Comparison of ENCODE assay signal across 4 fruit fly cellular contexts in genomic region chrX:8126149-8126548, dm6.
TF ChIP-seq lines count a peak whose summit lies in the region.

No protein-coding gene starts in this region.

- no peak for TF ChIP-seq CTCF in whole organism, embryonic (GFP tag; optimal IDR thresholded peaks at IDR 0.05; lab: Kevin White, UChicago)

TF ChIP-seq in whole organism, embryonic, 481 proteins besides CTCF, POLR2A, EP300 and RAD21 (continues in another document):
- TF ChIP-seq trh (GFP tag; optimal IDR thresholded peaks at IDR 0.05; lab: Kevin White, UChicago) (no peak), nau (GFP tag; optimal IDR thresholded peaks at IDR 0.05; lab: Kevin White, UChicago) (no peak), stc (GFP tag; IDR thresholded peaks at IDR 0.05; lab: Robert Waterston, UW) (peak; percentile 63; the same call in 1 of the 2 replicates), Fer3 (tag; optimal IDR thresholded peaks at IDR 0.05; lab: Kevin White, UChicago) (peak; percentile 9), row (GFP tag; IDR thresholded peaks at IDR 0.05; lab: Robert Waterston, UW) (peak; percentile 67), CG6272 (GFP tag; IDR thresholded peaks at IDR 0.05; lab: Robert Waterston, UW) (no peak), hth (optimal IDR thresholded peaks at IDR 0.05; lab: Kevin White, UChicago) (no peak), az2 (GFP tag; optimal IDR thresholded peaks at IDR 0.05; lab: Kevin White, UChicago) (peak; percentile 69), gro (GFP tag; optimal IDR thresholded peaks at IDR 0.05; lab: Kevin White, UChicago) (no peak), bcd (GFP tag; optimal IDR thresholded peaks at IDR 0.05; lab: Kevin White, UChicago) (peak; percentile 18), cg (GFP tag; optimal IDR thresholded peaks at IDR 0.05; lab: Kevin White, UChicago) (no peak), CG2202 (tag; optimal IDR thresholded peaks at IDR 0.05; lab: Kevin White, UChicago) (peak; percentile 58), TFAM (GFP tag; optimal IDR thresholded peaks at IDR 0.05; lab: Kevin White, UChicago) (no peak), hb (GFP tag; IDR thresholded peaks at IDR 0.05; lab: Robert Waterston, UW; ENCODE audit: partially characterized antibody) (no peak), pros (GFP tag; optimal IDR thresholded peaks at IDR 0.05; lab: Kevin White, UChicago) (no peak), CG3163 (GFP tag; optimal IDR thresholded peaks at IDR 0.05; lab: Kevin White, UChicago) (no peak), pum (GFP tag; optimal IDR thresholded peaks at IDR 0.05; lab: Kevin White, UChicago) (peak; percentile 42), CG8089 (GFP tag; optimal IDR thresholded peaks at IDR 0.05; lab: Kevin White, UChicago) (peak; percentile 23), Lim3 (GFP tag; IDR thresholded peaks at IDR 0.05; lab: Robert Waterston, UW) (no peak), bab2 (GFP tag; optimal IDR thresholded peaks at IDR 0.05; lab: Kevin White, UChicago) (peak; percentile 22), jumu (GFP tag; optimal IDR thresholded peaks at IDR 0.05; lab: Kevin White, UChicago) (no peak), Dp (GFP tag; optimal IDR thresholded peaks at IDR 0.05; lab: Kevin White, UChicago) (no peak), Six4 (GFP tag; optimal IDR thresholded peaks at IDR 0.05; lab: Kevin White, UChicago) (peak; percentile 15)

TF ChIP-seq in whole organism, prepupa, 60 proteins besides CTCF, POLR2A, EP300 and RAD21 (continues in another document):
- TF ChIP-seq Hr4 (GFP tag; optimal IDR thresholded peaks at IDR 0.05; lab: Kevin White, UChicago) (peak; percentile 44), CG10669 (GFP tag; optimal IDR thresholded peaks at IDR 0.05; lab: Kevin White, UChicago) (no peak), salr (GFP tag; optimal IDR thresholded peaks at IDR 0.05; lab: Kevin White, UChicago) (no peak), Eip93F (GFP tag; optimal IDR thresholded peaks at IDR 0.05; lab: Kevin White, UChicago) (no peak), Sox102F (GFP tag; optimal IDR thresholded peaks at IDR 0.05; lab: Kevin White, UChicago) (no peak), acj6 (GFP tag; optimal IDR thresholded peaks at IDR 0.05; lab: Kevin White, UChicago) (no peak), Hr39 (GFP tag; optimal IDR thresholded peaks at IDR 0.05; lab: Kevin White, UChicago) (no peak), Eip75B (GFP tag; optimal IDR thresholded peaks at IDR 0.05; lab: Kevin White, UChicago) (no peak), CG3032 (tag; optimal IDR thresholded peaks at IDR 0.05; lab: Kevin White, UChicago) (no peak), Gug (GFP tag; IDR thresholded peaks at IDR 0.05; lab: Robert Waterston, UW) (no peak), CG11762 (GFP tag; optimal IDR thresholded peaks at IDR 0.05; lab: Kevin White, UChicago; ENCODE audit: insufficient read depth) (no peak), Lpt (GFP tag; optimal IDR thresholded peaks at IDR 0.05; lab: Kevin White, UChicago) (no peak), eg (GFP tag; IDR thresholded peaks at IDR 0.05; lab: Robert Waterston, UW) (peak; percentile 55; the same call in 2 of the 3 replicates), Blimp-1 (GFP tag; optimal IDR thresholded peaks at IDR 0.05; lab: Kevin White, UChicago) (no peak), CG15336 (GFP tag; IDR thresholded peaks at IDR 0.05; lab: Robert Waterston, UW) (peak; percentile 54), CG1621 (tag; optimal IDR thresholded peaks at IDR 0.05; lab: Kevin White, UChicago) (no peak), Hr38 (GFP tag; optimal IDR thresholded peaks at IDR 0.05; lab: Kevin White, UChicago) (no peak), CG11294 (GFP tag; IDR thresholded peaks at IDR 0.05; lab: Robert Waterston, UW) (no peak), CG7368 (GFP tag; optimal IDR thresholded peaks at IDR 0.05; lab: Kevin White, UChicago) (no peak), CG8119 (GFP tag; IDR thresholded peaks at IDR 0.05; lab: Robert Waterston, UW) (0 out of 3 replicates have a peak, but pooled peaks have one; percentile 29), CG8319 (GFP tag; optimal IDR thresholded peaks at IDR 0.05; lab: Kevin White, UChicago) (no peak), fkh (GFP tag; optimal IDR thresholded peaks at IDR 0.05; lab: Kevin White, UChicago) (no peak), topi (GFP tag; optimal IDR thresholded peaks at IDR 0.05; lab: Kevin White, UChicago) (no peak), net (GFP tag; optimal IDR thresholded peaks at IDR 0.05; lab: Kevin White, UChicago) (no peak), CG6808 (GFP tag; optimal IDR thresholded peaks at IDR 0.05; lab: Kevin White, UChicago) (no peak)

TF ChIP-seq in whole organism, pupa, 21 proteins besides CTCF, POLR2A, EP300 and RAD21:
- TF ChIP-seq Ets98B (GFP tag; IDR thresholded peaks at IDR 0.05; lab: Robert Waterston, UW): peak; percentile 30
- TF ChIP-seq fd96Ca (GFP tag; IDR thresholded peaks at IDR 0.05; lab: Robert Waterston, UW): peak; percentile 42; the same call in 1 of the 3 replicates
- TF ChIP-seq Pif1A (GFP tag; optimal IDR thresholded peaks at IDR 0.05; lab: Kevin White, UChicago): no peak
- TF ChIP-seq EcR (GFP tag; optimal IDR thresholded peaks at IDR 0.05; lab: Kevin White, UChicago): no peak
- TF ChIP-seq CG8301 (tag; optimal IDR thresholded peaks at IDR 0.05; lab: Kevin White, UChicago): peak; percentile 28
- TF ChIP-seq CG34367 (tag; optimal IDR thresholded peaks at IDR 0.05; lab: Kevin White, UChicago): no peak

TF ChIP-seq in whole organism, wandering third instar larva, 38 proteins besides CTCF, POLR2A, EP300 and RAD21:
- TF ChIP-seq psq (GFP tag; optimal IDR thresholded peaks at IDR 0.05; lab: Kevin White, UChicago) (no peak), sv (GFP tag; optimal IDR thresholded peaks at IDR 0.05; lab: Kevin White, UChicago) (peak; percentile 9), woc (GFP tag; optimal IDR thresholded peaks at IDR 0.05; lab: Kevin White, UChicago) (no peak)

Comparison
In these comparisons a context has a peak if more than half of its experiments do, and no peak if none do; other contexts are left out.
1. Of the 7 proteins assayed by ChIP-seq in both whole organism, embryonic and whole organism, prepupa: peak only in whole organism, embryonic: Blimp-1, Gug and Sox102F; only in whole organism, prepupa: none; in both: none; in neither: 4.